Worm (Caenorhabditis elegans): ENCODE measurements around the gene srg-24.

Gene srg-24

DNA sequence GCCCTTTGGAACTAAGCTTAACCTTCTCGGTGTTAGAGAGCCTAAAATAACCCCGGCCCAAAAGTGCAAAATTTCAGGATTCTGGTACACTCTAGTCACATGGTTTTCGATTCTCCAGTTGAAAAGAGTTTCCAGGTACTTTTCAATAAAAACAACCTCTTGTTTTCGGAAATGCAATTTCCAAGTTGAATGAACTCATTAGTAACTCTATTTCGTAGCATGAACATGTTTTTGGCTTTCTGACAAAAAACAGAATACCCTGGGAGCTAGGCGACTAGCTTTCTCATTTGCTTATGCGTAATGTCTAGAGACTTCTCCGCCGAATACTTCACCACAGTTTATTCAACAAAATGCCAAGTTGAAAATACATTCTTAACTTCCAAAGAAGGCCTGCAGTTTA is 22.8 kb upstream of the srg-24 start, which contains the start of gene srh-71:
TSS of gene srh-71 (plus strand) at position 301 of the 400 bp plus-strand sequence.
- TF ChIP-seq pha-4 (tag; optimal IDR thresholded peaks at IDR 0.05): no peak
- no peak for TF ChIP-seq mep-1 (tag; optimal IDR thresholded peaks at IDR 0.05)
- no peak for TF ChIP-seq ceh-43 (GFP tag; optimal IDR thresholded peaks at IDR 0.05)
- no peak for TF ChIP-seq flh-1 (GFP tag; optimal IDR thresholded peaks at IDR 0.05)
- TF ChIP-seq ceh-39 (tag; optimal IDR thresholded peaks at IDR 0.05): no peak
- TF ChIP-seq ztf-11 (tag; optimal IDR thresholded peaks at IDR 0.05): no peak
- no peak for TF ChIP-seq mab-5 (tag; optimal IDR thresholded peaks at IDR 0.05)
- TF ChIP-seq lsy-2 (tag; optimal IDR thresholded peaks at IDR 0.05): no peak
- no peak for TF ChIP-seq lin-13 (tag; optimal IDR thresholded peaks at IDR 0.05)
- TF ChIP-seq unc-120 (tag; optimal IDR thresholded peaks at IDR 0.05; ENCODE audit: poor library complexity, severe bottlenecking): no peak
- no peak for TF ChIP-seq sem-2 (GFP tag; optimal IDR thresholded peaks at IDR 0.05)
- TF ChIP-seq nhr-237 (tag; optimal IDR thresholded peaks at IDR 0.05): no peak
- TF ChIP-seq M03D4.4 (tag; optimal IDR thresholded peaks at IDR 0.05): no peak
- TF ChIP-seq mls-2 (tag; optimal IDR thresholded peaks at IDR 0.05): no peak
- no peak for TF ChIP-seq tbx-8 (GFP tag; optimal IDR thresholded peaks at IDR 0.05)
- no peak for TF ChIP-seq unc-39 (tag; optimal IDR thresholded peaks at IDR 0.05)
- TF ChIP-seq nhr-28 (tag; optimal IDR thresholded peaks at IDR 0.05): no peak
- no peak for TF ChIP-seq cnd-1 (tag; optimal IDR thresholded peaks at IDR 0.05)
- no peak for TF ChIP-seq unc-62 (GFP tag; optimal IDR thresholded peaks at IDR 0.05)
- TF ChIP-seq snpc-4 (tag; optimal IDR thresholded peaks at IDR 0.05): no peak

DNA sequence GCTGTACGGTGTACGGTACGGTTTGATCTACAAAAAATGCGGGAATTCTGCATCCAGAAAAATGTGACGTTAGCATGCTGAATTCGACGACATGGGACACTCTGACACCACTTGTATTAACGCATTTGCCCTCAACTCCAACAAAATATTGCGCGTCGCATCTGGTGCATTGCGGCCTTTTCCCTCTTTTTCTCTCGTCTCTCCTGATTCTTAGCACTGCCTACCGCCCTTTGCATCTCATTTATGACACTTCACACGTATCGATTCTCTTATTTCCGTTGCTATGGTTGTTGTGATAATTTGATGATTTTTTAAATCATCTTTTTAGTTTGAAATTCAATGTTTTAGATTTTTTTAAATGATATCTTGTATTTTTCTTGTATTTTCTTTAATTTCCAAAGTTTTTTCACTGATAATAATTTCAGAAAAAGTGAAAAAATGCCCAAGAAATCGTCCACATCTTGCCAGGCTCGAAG is 18.5 kb upstream of the srg-24 start, which contains the start of gene T10D4.6:
TSS of gene T10D4.6 (plus strand) at position 426 of the 476 bp plus-strand sequence.
- TF ChIP-seq ceh-39 (tag; optimal IDR thresholded peaks at IDR 0.05) (peak; percentile 9), pha-4 (tag; optimal IDR thresholded peaks at IDR 0.05) (peak; percentile 33), hlh-1 (tag; optimal IDR thresholded peaks at IDR 0.05) (peak; percentile 18), sem-2 (GFP tag; optimal IDR thresholded peaks at IDR 0.05) (no peak), unc-62 (GFP tag; optimal IDR thresholded peaks at IDR 0.05) (peak; percentile 28), mep-1 (tag; optimal IDR thresholded peaks at IDR 0.05) (peak; percentile 53), flh-1 (GFP tag; optimal IDR thresholded peaks at IDR 0.05) (no peak), lin-13 (tag; optimal IDR thresholded peaks at IDR 0.05) (peak; percentile 17), sptf-1 (tag; optimal IDR thresholded peaks at IDR 0.05) (peak; percentile 30)

DNA sequence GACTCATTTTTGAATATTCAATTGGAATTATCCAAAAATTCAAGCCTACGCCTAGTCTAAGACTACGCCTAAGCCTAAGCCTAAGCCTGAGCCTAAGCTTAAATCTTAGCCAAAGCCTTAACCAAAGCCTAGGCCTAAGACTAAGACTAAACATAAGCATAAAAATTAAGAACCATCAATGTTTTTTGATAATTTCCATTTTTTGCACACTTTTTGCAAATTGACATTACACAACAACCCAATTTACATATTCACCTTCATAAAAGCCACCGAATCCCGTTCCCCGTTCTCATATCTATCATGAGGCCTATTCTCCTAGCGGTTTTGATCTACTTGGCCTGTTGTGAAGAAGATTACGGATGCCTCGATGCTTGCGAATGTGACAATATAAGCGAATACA is 17.0 kb upstream of the srg-24 start, which contains the start of gene T10D4.7:
TSS of gene T10D4.7 (plus strand) at position 301 of the 400 bp plus-strand sequence.
- TF ChIP-seq drap-1 (GFP tag; optimal IDR thresholded peaks at IDR 0.05) (no peak), elt-1 (tag; optimal IDR thresholded peaks at IDR 0.05; ENCODE audit: borderline replicate concordance, insufficient read depth) (no peak), unc-62 (GFP tag; optimal IDR thresholded peaks at IDR 0.05) (no peak), tbx-8 (GFP tag; optimal IDR thresholded peaks at IDR 0.05) (no peak), pha-4 (tag; optimal IDR thresholded peaks at IDR 0.05) (no peak), zip-8 (tag; optimal IDR thresholded peaks at IDR 0.05) (no peak), lin-13 (tag; optimal IDR thresholded peaks at IDR 0.05) (no peak), ceh-39 (tag; optimal IDR thresholded peaks at IDR 0.05) (no peak), mls-2 (tag; optimal IDR thresholded peaks at IDR 0.05) (no peak), elt-3 (tag; optimal IDR thresholded peaks at IDR 0.05) (no peak), flh-1 (GFP tag; optimal IDR thresholded peaks at IDR 0.05) (no peak), ztf-11 (tag; optimal IDR thresholded peaks at IDR 0.05) (no peak), hlh-1 (tag; optimal IDR thresholded peaks at IDR 0.05) (no peak), nhr-237 (tag; optimal IDR thresholded peaks at IDR 0.05) (no peak), cnd-1 (tag; optimal IDR thresholded peaks at IDR 0.05) (no peak), blmp-1 (tag; optimal IDR thresholded peaks at IDR 0.05) (no peak), ces-1 (GFP tag; optimal IDR thresholded peaks at IDR 0.05) (no peak), mab-5 (tag; optimal IDR thresholded peaks at IDR 0.05) (no peak), nhr-2 (tag; optimal IDR thresholded peaks at IDR 0.05) (no peak), lsy-2 (tag; optimal IDR thresholded peaks at IDR 0.05) (no peak)

DNA sequence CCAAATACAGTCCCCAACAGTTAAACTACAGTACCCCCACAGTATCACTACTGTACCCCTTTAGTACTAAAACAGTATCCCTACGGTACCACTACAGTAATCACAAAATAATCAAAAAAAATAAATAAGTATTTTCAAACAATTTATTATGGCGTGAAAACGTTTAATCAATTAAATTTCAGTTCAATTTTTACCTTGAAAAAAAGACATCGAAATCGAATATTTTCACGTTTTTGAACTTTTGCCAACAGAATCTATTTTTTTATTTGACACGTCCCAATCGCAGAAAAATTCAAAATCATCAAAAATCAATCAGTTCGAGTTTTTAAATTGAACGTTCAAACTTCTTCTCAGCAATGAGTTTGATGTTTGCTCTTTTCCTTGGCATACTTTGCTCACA is 13.5 kb upstream of the srg-24 start, which contains the start of gene clec-123:
TSS of gene clec-123 (plus strand) at position 301 of the 400 bp plus-strand sequence.
- TF ChIP-seq mls-2 (tag; optimal IDR thresholded peaks at IDR 0.05) (no peak), nhr-76 (tag; optimal IDR thresholded peaks at IDR 0.05) (no peak), zip-8 (tag; optimal IDR thresholded peaks at IDR 0.05) (no peak), bed-3 (GFP tag; optimal IDR thresholded peaks at IDR 0.05) (no peak), ztf-11 (tag; optimal IDR thresholded peaks at IDR 0.05) (no peak), flh-1 (GFP tag; optimal IDR thresholded peaks at IDR 0.05) (no peak), cnd-1 (tag; optimal IDR thresholded peaks at IDR 0.05) (no peak), mab-5 (tag; optimal IDR thresholded peaks at IDR 0.05) (no peak), unc-39 (tag; optimal IDR thresholded peaks at IDR 0.05) (no peak), drap-1 (GFP tag; optimal IDR thresholded peaks at IDR 0.05) (no peak), elt-1 (tag; optimal IDR thresholded peaks at IDR 0.05; ENCODE audit: borderline replicate concordance, insufficient read depth) (no peak), unc-120 (tag; optimal IDR thresholded peaks at IDR 0.05; ENCODE audit: poor library complexity, severe bottlenecking) (no peak), blmp-1 (tag; optimal IDR thresholded peaks at IDR 0.05) (no peak), ceh-39 (tag; optimal IDR thresholded peaks at IDR 0.05) (no peak), ceh-43 (GFP tag; optimal IDR thresholded peaks at IDR 0.05) (no peak), lin-32 (GFP tag; optimal IDR thresholded peaks at IDR 0.05) (no peak)
